Worm (Caenorhabditis elegans): ENCODE results near the gene H20J04.6.

The H20J04.6 gene

ce11 chrII:4288572-4288971 lies 34.5 kb upstream of the H20J04.6 start:
- TF ChIP-seq dmd-4 (tag; optimal IDR thresholded peaks at IDR 0.05), result no peak
- TF ChIP-seq Y55F3AM.14 (GFP tag; optimal IDR thresholded peaks at IDR 0.05), result no peak
- TF ChIP-seq nhr-129 (tag; optimal IDR thresholded peaks at IDR 0.05), result no peak
- peak; percentile 15 for TF ChIP-seq C34F6.9 (tag; optimal IDR thresholded peaks at IDR 0.05)
- TF ChIP-seq lin-13 (GFP tag; optimal IDR thresholded peaks at IDR 0.05), result no peak
- peak; percentile 43 for TF ChIP-seq fos-1 (tag; optimal IDR thresholded peaks at IDR 0.05)
- no peak for TF ChIP-seq elt-3 (tag; optimal IDR thresholded peaks at IDR 0.05)
- no peak for TF ChIP-seq gmeb-1 (tag; optimal IDR thresholded peaks at IDR 0.05)

- no peak for TF ChIP-seq nhr-77 (tag; optimal IDR thresholded peaks at IDR 0.05)
- TF ChIP-seq lin-39 (tag; optimal IDR thresholded peaks at IDR 0.05), result no peak
These were observed 31.3 kb upstream of the H20J04.6 start for ce11 chrII:4291799-4292198.

- TF ChIP-seq aly-2 (tag; optimal IDR thresholded peaks at IDR 0.05) (no peak), nhr-237 (tag; optimal IDR thresholded peaks at IDR 0.05) (no peak), ztf-11 (tag; optimal IDR thresholded peaks at IDR 0.05) (no peak), lin-11 (tag; optimal IDR thresholded peaks at IDR 0.05) (no peak), nhr-12 (tag; optimal IDR thresholded peaks at IDR 0.05) (no peak), gmeb-1 (tag; optimal IDR thresholded peaks at IDR 0.05) (no peak), ceh-82 (tag; optimal IDR thresholded peaks at IDR 0.05) (no peak), zag-1 (tag; optimal IDR thresholded peaks at IDR 0.05) (no peak), nhr-129 (tag; optimal IDR thresholded peaks at IDR 0.05) (no peak), elt-1 (tag; optimal IDR thresholded peaks at IDR 0.05) (no peak), ztf-4 (tag; optimal IDR thresholded peaks at IDR 0.05) (no peak), unc-55 (GFP tag; optimal IDR thresholded peaks at IDR 0.05) (no peak), mdl-1 (tag; optimal IDR thresholded peaks at IDR 0.05) (no peak), fos-1 (tag; optimal IDR thresholded peaks at IDR 0.05) (no peak), nhr-11 (tag; optimal IDR thresholded peaks at IDR 0.05) (no peak)
These were observed 30.0 kb upstream of the H20J04.6 start for ce11 chrII:4293027-4293522.

ce11 chrII:4294189-4294588 lies 28.9 kb upstream of the H20J04.6 start:
- TF ChIP-seq unc-55 (GFP tag; optimal IDR thresholded peaks at IDR 0.05), result no peak
- TF ChIP-seq sma-9 (GFP tag; optimal IDR thresholded peaks at IDR 0.05), result peak; percentile 11
- no peak for TF ChIP-seq sma-9 (tag; optimal IDR thresholded peaks at IDR 0.05)
- peak; percentile 17 for TF ChIP-seq elt-1 (tag; optimal IDR thresholded peaks at IDR 0.05)

ce11 chrII:4294801-4295200 lies 28.3 kb upstream of the H20J04.6 start, which contains the start of gene rml-4:
TSS of gene rml-4 (plus strand) at chrII:4295101.
- no peak for TF ChIP-seq nhr-25 (tag; optimal IDR thresholded peaks at IDR 0.05)
- no peak for TF ChIP-seq lin-13 (GFP tag; optimal IDR thresholded peaks at IDR 0.05)
- no peak for TF ChIP-seq mbf-1 (tag; optimal IDR thresholded peaks at IDR 0.05)
- no peak for TF ChIP-seq gmeb-1 (tag; optimal IDR thresholded peaks at IDR 0.05)
- no peak for TF ChIP-seq ama-1 (optimal IDR thresholded peaks at IDR 0.05)
- TF ChIP-seq sem-4 (tag; optimal IDR thresholded peaks at IDR 0.05), result no peak
- TF ChIP-seq dmd-4 (tag; optimal IDR thresholded peaks at IDR 0.05), result no peak
- no peak for TF ChIP-seq egl-27 (tag; optimal IDR thresholded peaks at IDR 0.05)
- TF ChIP-seq lsy-2 (tag; optimal IDR thresholded peaks at IDR 0.05), result no peak

- no peak for TF ChIP-seq ZK546.5 (tag; optimal IDR thresholded peaks at IDR 0.05)
- TF ChIP-seq skn-1 (tag; optimal IDR thresholded peaks at IDR 0.05), result no peak
- TF ChIP-seq zag-1 (tag; optimal IDR thresholded peaks at IDR 0.05), result no peak
- no peak for TF ChIP-seq elt-3 (tag; optimal IDR thresholded peaks at IDR 0.05)
- TF ChIP-seq nhr-237 (tag; optimal IDR thresholded peaks at IDR 0.05), result no peak
- TF ChIP-seq unc-39 (tag; optimal IDR thresholded peaks at IDR 0.05), result no peak
- no peak for TF ChIP-seq lin-39 (tag; optimal IDR thresholded peaks at IDR 0.05)
- no peak for TF ChIP-seq lin-11 (tag; optimal IDR thresholded peaks at IDR 0.05)
- no peak for TF ChIP-seq ama-1 (optimal IDR thresholded peaks at IDR 0.05)
- no peak for TF ChIP-seq blmp-1 (tag; optimal IDR thresholded peaks at IDR 0.05; ENCODE audit: insufficient read depth)
- no peak for TF ChIP-seq elt-1 (tag; optimal IDR thresholded peaks at IDR 0.05)
- TF ChIP-seq unc-55 (GFP tag; optimal IDR thresholded peaks at IDR 0.05), result no peak
These were observed 25.8 kb upstream of the H20J04.6 start for ce11 chrII:4297259-4297658.
